Fruit fly (Drosophila melanogaster) whole organism, embryonic: Measurements from ENCODE around the gene wdb.

Source experiments
- Ada2b ChIP-seq: fragments of 200-800 bp; sonication (Bioruptor generic); IDR thresholded peaks from 2 replicates; pipeline ENCODE4 v1.3.6; 2022; ENCODE audit warnings: missing biosample characterization, missing genetic modification characterization
- Awh ChIP-seq: fragments of 200-800 bp; sonication (Bioruptor generic); IDR thresholded peaks from 2 replicates; pipeline ENCODE4, ENCODE4 v1.3.6; 2022; ENCODE audit warnings: missing biosample characterization, missing genetic modification characterization
- B-H1 ChIP-seq: fragments of 200-800 bp; sonication (Bioruptor generic); IDR thresholded peaks from 3 replicates; pipeline ENCODE4 v1.3.6; 2022; ENCODE audit warnings: missing biosample characterization, missing genetic modification characterization
- Bdp1 ChIP-seq: fragments of 200-800 bp; sonication (Bioruptor generic); optimal IDR thresholded peaks from 3 replicates; lab custom pipeline; 2016; ENCODE audit warnings: missing biosample characterization, missing genetic modification characterization
- CG11085 ChIP-seq: fragments of 200-800 bp; sonication (Bioruptor generic); IDR thresholded peaks from 2 replicates; pipeline ENCODE4 v1.3.6; 2022; ENCODE audit warnings: missing biosample characterization, missing genetic modification characterization
- CG11504 ChIP-seq: fragments of 200-800 bp; sonication (Bioruptor generic); optimal IDR thresholded peaks from 3 replicates; lab custom pipeline; 2019; ENCODE audit warnings: missing biosample characterization, mild to moderate bottlenecking, missing genetic modification characterization, moderate library complexity
- CG12155 ChIP-seq: fragments of 200-800 bp; sonication (Bioruptor generic); optimal IDR thresholded peaks from 3 replicates; lab custom pipeline; 2016; ENCODE audit warnings: missing biosample characterization, missing genetic modification characterization
- CG12236 ChIP-seq: fragments of 200-800 bp; sonication (Bioruptor generic); optimal IDR thresholded peaks from 2 replicates; lab custom pipeline; 2016; ENCODE audit warnings: missing biosample characterization, missing genetic modification characterization
- CG13123 ChIP-seq: fragments of 200-800 bp; sonication (Bioruptor generic); optimal IDR thresholded peaks from 2 replicates; lab custom pipeline; 2016; ENCODE audit warnings: missing biosample characterization, missing genetic modification characterization
- CG13296 ChIP-seq: fragments of 200-800 bp; sonication (Bioruptor generic); optimal IDR thresholded peaks from 3 replicates; lab custom pipeline; 2018; ENCODE audit warnings: missing biosample characterization, mild to moderate bottlenecking, missing genetic modification characterization
- CG1529 ChIP-seq: fragments of 200-800 bp; sonication (Bioruptor generic); optimal IDR thresholded peaks from 3 replicates; lab custom pipeline; 2018; ENCODE audit warnings: missing biosample characterization, missing genetic modification characterization
- CG2678 ChIP-seq: fragments of 200-800 bp; sonication (Bioruptor generic); optimal IDR thresholded peaks from 3 replicates; lab custom pipeline; 2019; ENCODE audit warnings: missing biosample characterization, mild to moderate bottlenecking, missing genetic modification characterization, moderate library complexity
- CG31365 ChIP-seq: fragments of 200-800 bp; sonication (Bioruptor generic); optimal IDR thresholded peaks from 2 replicates; lab custom pipeline; 2018; ENCODE audit warnings: missing biosample characterization, mild to moderate bottlenecking, missing genetic modification characterization
- CG4328 ChIP-seq: fragments of 200-800 bp; sonication (Bioruptor generic); optimal IDR thresholded peaks from 3 replicates; lab custom pipeline; 2017; ENCODE audit warnings: missing biosample characterization, missing genetic modification reagents, missing genetic modification characterization
- CG6791 ChIP-seq: fragments of 200-800 bp; sonication (Bioruptor generic); IDR thresholded peaks from 3 replicates; pipeline ENCODE4 v1.3.6; 2022; ENCODE audit warnings: missing biosample characterization, missing genetic modification characterization; ENCODE audit not compliant: partially characterized antibody
- CG7357 ChIP-seq: fragments of 200-800 bp; sonication (Bioruptor generic); IDR thresholded peaks from 3 replicates; pipeline ENCODE4 v1.3.6; 2022; ENCODE audit warnings: missing biosample characterization, missing genetic modification characterization
- CG7556 ChIP-seq: fragments of 200-800 bp; sonication (Bioruptor generic); optimal IDR thresholded peaks from 2 replicates; lab custom pipeline; 2017; ENCODE audit warnings: missing biosample characterization, mild to moderate bottlenecking, missing genetic modification characterization
- CG8359 ChIP-seq: fragments of 200-800 bp; sonication (Bioruptor generic); optimal IDR thresholded peaks from 2 replicates; lab custom pipeline; 2017; ENCODE audit warnings: missing biosample characterization, mild to moderate bottlenecking, missing genetic modification characterization, borderline replicate concordance
- CG9215 ChIP-seq: fragments of 200-800 bp; sonication (Bioruptor generic); IDR thresholded peaks from 2 replicates; pipeline ENCODE4 v1.3.6; 2022; ENCODE audit warnings: missing biosample characterization, missing genetic modification characterization
- CG9932 ChIP-seq: fragments of 200-800 bp; sonication (Bioruptor generic); IDR thresholded peaks from 2 replicates; pipeline ENCODE4 v1.3.6; 2022; ENCODE audit warnings: missing biosample characterization, missing genetic modification characterization
- D ChIP-seq, 2 experiments: fragments of 200-800 bp in 1 of 2; fragments of >200 bp in 1 of 2; sonication (Bioruptor generic) in 1 of 2; optimal IDR thresholded peaks; 2 replicates in 1 of 2; 3 replicates in 1 of 2; lab custom pipeline; 2017; ENCODE audit warnings: mild to moderate bottlenecking in 1 of 2, missing biosample characterization in 1 of 2, missing genetic modification characterization in 1 of 2, missing genetic modification reagents in 1 of 2
- Dek ChIP-seq: fragments of 200-800 bp; sonication (Bioruptor generic); optimal IDR thresholded peaks from 3 replicates; lab custom pipeline; 2019; ENCODE audit warnings: missing biosample characterization, mild to moderate bottlenecking, missing genetic modification characterization, moderate library complexity
- E2f1 ChIP-seq: fragments of 200-800 bp; sonication (Bioruptor generic); IDR thresholded peaks from 2 replicates; pipeline ENCODE4 v1.3.6; 2022; ENCODE audit warnings: missing biosample characterization, missing genetic modification characterization
- HmgD ChIP-seq: fragments of 200-800 bp; sonication (Bioruptor generic); optimal IDR thresholded peaks from 3 replicates; lab custom pipeline; 2016; ENCODE audit warnings: missing biosample characterization, missing genetic modification characterization
- Hr39 ChIP-seq: fragments of >200 bp; optimal IDR thresholded peaks from 2 replicates; lab custom pipeline; 2017
- MESR4 ChIP-seq: fragments of 200-800 bp; sonication (Bioruptor generic); optimal IDR thresholded peaks from 2 replicates; lab custom pipeline; 2018; ENCODE audit warnings: missing biosample characterization, mild to moderate bottlenecking, missing genetic modification characterization, moderate library complexity
- MTF-1 ChIP-seq: fragments of 200-800 bp; sonication (Bioruptor generic); optimal IDR thresholded peaks from 2 replicates; lab custom pipeline; 2018; ENCODE audit warnings: missing biosample characterization, mild to moderate bottlenecking, missing genetic modification characterization, borderline replicate concordance
- NC2β ChIP-seq: fragments of 200-800 bp; sonication (Bioruptor generic); optimal IDR thresholded peaks from 2 replicates; lab custom pipeline; 2016; ENCODE audit warnings: missing biosample characterization, missing genetic modification characterization
- Pdp1 ChIP-seq, 2 experiments: fragments of 200-800 bp; sonication (Bioruptor generic); optimal IDR thresholded peaks; 3 replicates each; lab custom pipeline; 2016; ENCODE audit warnings: missing biosample characterization in 2 of 2, missing genetic modification characterization in 2 of 2, mild to moderate bottlenecking in 1 of 2, moderate library complexity in 1 of 2
- Sin3A ChIP-seq: fragments of >200 bp; optimal IDR thresholded peaks from 2 replicates; lab custom pipeline; 2018
- Xrp1 ChIP-seq: fragments of 200-800 bp; sonication (Bioruptor generic); IDR thresholded peaks from 2 replicates; pipeline ENCODE4 v1.3.6; 2022; ENCODE audit warnings: missing biosample characterization, missing genetic modification characterization
- amos ChIP-seq: fragments of 200-800 bp; sonication (Bioruptor generic); IDR thresholded peaks from 2 replicates; pipeline ENCODE4 v1.3.6; 2022; ENCODE audit warnings: missing biosample characterization, missing genetic modification characterization; ENCODE audit not compliant: partially characterized antibody
- ara ChIP-seq: fragments of 200-800 bp; sonication (Bioruptor generic); IDR thresholded peaks from 2 replicates; pipeline ENCODE4 v1.3.6; 2022; ENCODE audit warnings: missing biosample characterization, missing genetic modification characterization
- cad ChIP-seq: fragments of >200 bp; optimal IDR thresholded peaks from 2 replicates; lab custom pipeline; 2017; ENCODE audit warnings: missing biosample characterization, missing genetic modification characterization
- cas ChIP-seq: fragments of 200-800 bp; sonication (Bioruptor generic); IDR thresholded peaks from 2 replicates; pipeline ENCODE4 v1.3.6; 2022; ENCODE audit warnings: missing biosample characterization, missing genetic modification characterization
- ci ChIP-seq: fragments of 200-800 bp; sonication (Bioruptor generic); IDR thresholded peaks from 3 replicates; pipeline ENCODE4 v1.3.6; 2022; ENCODE audit warnings: missing biosample characterization, missing genetic modification characterization
- dmrt99B ChIP-seq: fragments of 200-800 bp; sonication (Bioruptor generic); optimal IDR thresholded peaks from 2 replicates; lab custom pipeline; 2018; ENCODE audit warnings: missing biosample characterization, mild to moderate bottlenecking, missing genetic modification characterization, moderate library complexity
- jing ChIP-seq: fragments of 200-800 bp; sonication (Bioruptor generic); optimal IDR thresholded peaks from 2 replicates; lab custom pipeline; 2018; ENCODE audit warnings: missing biosample characterization, mild to moderate bottlenecking, missing genetic modification characterization
- ken ChIP-seq: fragments of 200-800 bp; sonication (Bioruptor generic); IDR thresholded peaks from 3 replicates; pipeline ENCODE4 v1.3.6; 2022; ENCODE audit warnings: missing biosample characterization, missing genetic modification characterization
- nerfin-1 ChIP-seq: fragments of 200-800 bp; sonication (Bioruptor generic); optimal IDR thresholded peaks from 3 replicates; lab custom pipeline; 2019; ENCODE audit warnings: missing biosample characterization, mild to moderate bottlenecking, missing genetic modification characterization, moderate library complexity
- nmo ChIP-seq: fragments of 200-800 bp; sonication (Bioruptor generic); optimal IDR thresholded peaks from 2 replicates; lab custom pipeline; 2018; ENCODE audit warnings: missing biosample characterization, mild to moderate bottlenecking, missing genetic modification characterization, moderate library complexity
- org-1 ChIP-seq: fragments of 200-800 bp; sonication (Bioruptor generic); optimal IDR thresholded peaks from 2 replicates; lab custom pipeline; 2017; ENCODE audit warnings: missing biosample characterization, missing genetic modification characterization
- pho ChIP-seq: fragments of 200-800 bp; sonication (Bioruptor generic); optimal IDR thresholded peaks from 2 replicates; lab custom pipeline; 2016; ENCODE audit warnings: missing biosample characterization, missing genetic modification characterization
- rib ChIP-seq: fragments of 200-800 bp; sonication (Bioruptor generic); IDR thresholded peaks from 2 replicates; pipeline ENCODE4 v1.3.6; 2022; ENCODE audit warnings: missing biosample characterization, missing genetic modification characterization
- run ChIP-seq: fragments of 200-800 bp; sonication (Bioruptor generic); optimal IDR thresholded peaks from 3 replicates; lab custom pipeline; 2018; ENCODE audit warnings: missing biosample characterization, mild to moderate bottlenecking, missing genetic modification characterization
- stc ChIP-seq: fragments of 200-800 bp; sonication (Bioruptor generic); IDR thresholded peaks from 2 replicates; pipeline ENCODE4 v1.3.6; 2022; ENCODE audit warnings: missing biosample characterization, missing genetic modification characterization
- tin ChIP-seq: fragments of 200-800 bp; sonication (Bioruptor generic); optimal IDR thresholded peaks from 3 replicates; lab custom pipeline; 2016; ENCODE audit warnings: missing biosample characterization, missing genetic modification characterization
- tio ChIP-seq: fragments of 200-800 bp; sonication (Bioruptor generic); optimal IDR thresholded peaks from 2 replicates; lab custom pipeline; 2017; ENCODE audit warnings: missing biosample characterization, missing genetic modification characterization, inconsistent platforms
- tll ChIP-seq, 2 experiments: fragments of 200-800 bp in 1 of 2; fragments of >200 bp in 1 of 2; sonication (Bioruptor generic) in 1 of 2; optimal IDR thresholded peaks; 2 replicates each; lab custom pipeline; 2017 to 2019; ENCODE audit warnings: missing biosample characterization in 2 of 2, missing genetic modification characterization in 2 of 2, mild to moderate bottlenecking in 1 of 2, moderate library complexity in 1 of 2
- unpg ChIP-seq: fragments of 200-800 bp; sonication (Bioruptor generic); optimal IDR thresholded peaks from 3 replicates; lab custom pipeline; 2018; ENCODE audit warnings: missing biosample characterization, mild to moderate bottlenecking, missing genetic modification characterization, moderate library complexity

wdb gene

DNA sequence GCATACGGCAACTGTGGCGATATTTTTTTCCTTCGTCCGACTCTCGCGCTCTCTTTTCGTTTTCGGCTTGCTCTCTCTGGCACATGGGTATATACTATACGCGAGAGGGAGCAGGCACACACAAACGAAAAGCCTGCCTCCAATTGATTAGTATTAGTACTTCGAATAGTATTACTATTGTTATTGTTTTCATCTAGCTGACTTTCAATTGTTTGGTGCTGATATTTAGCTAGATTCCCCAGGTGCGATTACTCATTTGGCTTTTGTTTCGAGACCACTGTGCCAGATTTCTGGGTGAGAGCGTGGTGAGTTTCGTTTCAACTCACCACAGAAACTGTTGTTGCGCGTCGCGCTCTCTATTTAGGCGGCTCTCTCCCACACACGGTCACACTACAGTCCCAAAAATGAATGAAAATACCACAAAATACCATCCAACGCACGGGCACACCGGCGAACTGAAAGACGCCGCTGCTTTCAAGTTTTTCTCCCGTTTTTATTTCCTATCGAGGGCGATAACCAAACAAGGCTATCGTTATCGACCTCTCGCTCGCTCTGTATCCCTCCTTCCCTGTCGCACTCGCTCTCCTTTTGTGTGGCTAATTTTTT is 675 bp downstream of the wdb start (continued):
- no peak for TF ChIP-seq cad
- TF ChIP-seq Dek (tag; lab: Kevin White, UChicago), result no peak
- TF ChIP-seq MESR4 (GFP tag; lab: Kevin White, UChicago), result no peak
- TF ChIP-seq CG4328 (GFP tag; lab: Kevin White, UChicago), result peak; percentile 81
- TF ChIP-seq unpg (GFP tag; lab: Kevin White, UChicago), result peak; percentile 80
- no peak for TF ChIP-seq stc (GFP tag; lab: Robert Waterston, UW)
- peak; percentile 33 for TF ChIP-seq MTF-1 (GFP tag; lab: Kevin White, UChicago)
- peak; percentile 84 for TF ChIP-seq CG13296
- peak; percentile 54 for TF ChIP-seq CG31365 (tag; lab: Kevin White, UChicago)
- TF ChIP-seq CG11504 (tag; lab: Kevin White, UChicago), result peak; percentile 60
- peak; percentile 8 for TF ChIP-seq CG8359 (GFP tag; lab: Kevin White, UChicago)
- TF ChIP-seq jing (GFP tag; lab: Kevin White, UChicago), result no peak
- peak; percentile 11 for TF ChIP-seq pho
- TF ChIP-seq CG1529 (GFP tag; lab: Kevin White, UChicago), result peak; percentile 35
- peak; percentile 74 for TF ChIP-seq CG2678 (tag; lab: Kevin White, UChicago)
- no peak for TF ChIP-seq ci (GFP tag; lab: Robert Waterston, UW)
- no peak for TF ChIP-seq rib (GFP tag; lab: Robert Waterston, UW)
- TF ChIP-seq Hr39 (lab: Kevin White, UChicago), result no peak
- TF ChIP-seq tio, result no peak
- no peak for TF ChIP-seq cas (GFP tag; lab: Robert Waterston, UW)
- TF ChIP-seq CG12155 (GFP tag; lab: Kevin White, UChicago), result peak; percentile 67
- peak; percentile 53 for TF ChIP-seq Sin3A (lab: Kevin White, UChicago)
- peak; percentile 51 for TF ChIP-seq CG7556 (GFP tag; lab: Kevin White, UChicago)
- no peak for TF ChIP-seq amos (GFP tag; lab: Robert Waterston, UW)
- TF ChIP-seq ken (GFP tag; lab: Robert Waterston, UW), result no peak
- TF ChIP-seq Awh, result no peak
- TF ChIP-seq CG7357 (GFP tag; lab: Robert Waterston, UW), result 0 out of 3 replicates have a peak, but pooled peaks have one; percentile 32
- peak; percentile 42 for TF ChIP-seq NC2β (GFP tag; lab: Kevin White, UChicago)
- TF ChIP-seq HmgD (GFP tag; lab: Kevin White, UChicago), result peak; percentile 39
- TF ChIP-seq CG12236 (GFP tag; lab: Kevin White, UChicago), result no peak
- TF ChIP-seq org-1 (GFP tag; lab: Kevin White, UChicago), result peak; percentile 50
- TF ChIP-seq E2f1 (GFP tag; lab: Robert Waterston, UW), result no peak
- peak; percentile 24 for TF ChIP-seq tin
- TF ChIP-seq dmrt99B, result peak; percentile 64
- no peak for TF ChIP-seq CG11085 (GFP tag; lab: Robert Waterston, UW)
- no peak for TF ChIP-seq B-H1 (GFP tag; lab: Robert Waterston, UW)
- TF ChIP-seq CG13123 (GFP tag; lab: Kevin White, UChicago), result no peak
- peak; percentile 47 for TF ChIP-seq run (tag; lab: Kevin White, UChicago)
- no peak for TF ChIP-seq Ada2b (GFP tag; lab: Robert Waterston, UW)
- TF ChIP-seq Xrp1 (GFP tag; lab: Robert Waterston, UW), result no peak
- TF ChIP-seq tll (GFP tag; optimal IDR thresholded peaks at IDR 0.05; lab: Kevin White, UChicago), result no peak
- no peak for TF ChIP-seq CG9932 (GFP tag; lab: Robert Waterston, UW)
- TF ChIP-seq Bdp1 (GFP tag; lab: Kevin White, UChicago), result peak; percentile 34
- TF ChIP-seq nmo (GFP tag; lab: Kevin White, UChicago), result peak; percentile 30
- peak; percentile 77 for TF ChIP-seq nerfin-1 (tag; lab: Kevin White, UChicago)
- peak; percentile 84 for TF ChIP-seq D (optimal IDR thresholded peaks at IDR 0.05; lab: Kevin White, UChicago)
- TF ChIP-seq D (GFP tag; optimal IDR thresholded peaks at IDR 0.05; lab: Kevin White, UChicago), result peak; percentile 33
- TF ChIP-seq Pdp1 (GFP tag; optimal IDR thresholded peaks at IDR 0.05; lab: Kevin White, UChicago), result peak in 1 of 2 experiments; percentile 42
- TF ChIP-seq CG6791 (GFP tag; lab: Robert Waterston, UW), result no peak
- no peak for TF ChIP-seq ara (GFP tag; lab: Robert Waterston, UW)
- no peak for TF ChIP-seq CG9215 (GFP tag; lab: Robert Waterston, UW)
